Fruit fly (Drosophila melanogaster): ENCODE measurements around the gene CG13250.

dm6 chr3L:20514101-20514500, 19.4 kb upstream of the CG13250 start:
- TF ChIP-seq CG7045 (GFP tag; optimal IDR thresholded peaks at IDR 0.05) (no peak), pad (GFP tag; optimal IDR thresholded peaks at IDR 0.05) (no peak), Clk (GFP tag; optimal IDR thresholded peaks at IDR 0.05) (no peak), Mnt (GFP tag; optimal IDR thresholded peaks at IDR 0.05) (no peak), CG14711 (tag; optimal IDR thresholded peaks at IDR 0.05) (no peak), CG7101 (tag; optimal IDR thresholded peaks at IDR 0.05) (no peak), cic (GFP tag; optimal IDR thresholded peaks at IDR 0.05) (peak; percentile 24), CG11617 (GFP tag; optimal IDR thresholded peaks at IDR 0.05) (no peak)
